Worm (Caenorhabditis elegans): ENCODE data around the gene R13D11.1.

- TF ChIP-seq nhr-237 (tag; optimal IDR thresholded peaks at IDR 0.05) (peak; percentile 9), elt-1 (tag; optimal IDR thresholded peaks at IDR 0.05) (no peak), nhr-77 (tag; optimal IDR thresholded peaks at IDR 0.05) (no peak), ama-1 (optimal IDR thresholded peaks at IDR 0.05) (peak; percentile 55), lsy-2 (tag; optimal IDR thresholded peaks at IDR 0.05) (peak; percentile 64 to 90)
These were observed 44.0 kb upstream of the R13D11.1 start, which contains the start of gene sti-1 for ce11 chrV:773256-773655.

Measured in whole organism, L2 larva.